Fruit fly (Drosophila melanogaster): ENCODE measurements around the gene Yp3.
A peak's percentile ranks its signal among the peaks of the same experiment; 100 is the strongest.

Gene Yp3

DNA sequence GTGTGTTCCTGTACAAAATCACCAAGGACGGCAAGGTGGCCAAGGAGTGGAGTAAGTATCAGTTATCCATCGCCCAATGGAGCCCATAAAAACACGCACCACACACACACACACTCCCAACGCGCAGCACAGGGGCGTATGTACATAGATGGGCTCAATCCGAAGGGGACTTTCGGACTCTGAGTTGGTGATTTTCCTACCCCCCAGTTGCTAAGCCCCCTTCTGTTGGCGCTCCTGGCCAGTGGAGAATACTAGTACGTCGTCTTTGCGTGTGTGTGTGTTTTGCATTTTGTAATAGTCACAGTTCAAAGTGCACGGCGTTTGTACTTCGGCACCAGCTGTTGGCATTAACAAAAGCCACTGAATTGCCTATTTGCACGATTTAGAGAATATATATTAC lies 19.3 kb upstream of the Yp3 start (continued):
- TF ChIP-seq Lhr (GFP tag; optimal IDR thresholded peaks at IDR 0.05): no peak
- TF ChIP-seq CG10209 (GFP tag; optimal IDR thresholded peaks at IDR 0.05): peak; percentile 70
- TF ChIP-seq Tbp (GFP tag; optimal IDR thresholded peaks at IDR 0.05): no peak
- peak; percentile 71 for TF ChIP-seq Optix (GFP tag; IDR thresholded peaks at IDR 0.05)
- TF ChIP-seq ems (GFP tag; optimal IDR thresholded peaks at IDR 0.05): peak; percentile 42
- no peak for TF ChIP-seq CG14860 (GFP tag; IDR thresholded peaks at IDR 0.05; ENCODE audit: partially characterized antibody)
- TF ChIP-seq Mad (GFP tag; optimal IDR thresholded peaks at IDR 0.05): peak; percentile 82
- peak; percentile 45 for TF ChIP-seq CG15011 (GFP tag; optimal IDR thresholded peaks at IDR 0.05)
- peak; percentile 3 for TF ChIP-seq CG9727 (GFP tag; optimal IDR thresholded peaks at IDR 0.05)
- peak; percentile 78 for TF ChIP-seq ash1 (GFP tag; optimal IDR thresholded peaks at IDR 0.05)
- peak; percentile 57 for TF ChIP-seq CG31224 (GFP tag; IDR thresholded peaks at IDR 0.05)
- TF ChIP-seq CG8924 (tag; optimal IDR thresholded peaks at IDR 0.05): peak; percentile 61
- TF ChIP-seq Neu2 (GFP tag; optimal IDR thresholded peaks at IDR 0.05; ENCODE audit: borderline replicate concordance): no peak
- peak; percentile 69 to 89 for TF ChIP-seq dpn (GFP tag; optimal IDR thresholded peaks at IDR 0.05)
- peak; percentile 63 for TF ChIP-seq Six4 (GFP tag; optimal IDR thresholded peaks at IDR 0.05)
- TF ChIP-seq CG18476 (GFP tag; optimal IDR thresholded peaks at IDR 0.05): peak; percentile 25
- peak; percentile 92 for TF ChIP-seq Antp (GFP tag; optimal IDR thresholded peaks at IDR 0.05)
- TF ChIP-seq sr (GFP tag; IDR thresholded peaks at IDR 0.05): peak; percentile 59; the same call in 1 of the 3 replicates
- peak; percentile 15 for TF ChIP-seq CG2202 (tag; optimal IDR thresholded peaks at IDR 0.05)
- TF ChIP-seq org-1 (GFP tag; optimal IDR thresholded peaks at IDR 0.05): peak; percentile 44
- no peak for TF ChIP-seq Kr (GFP tag; optimal IDR thresholded peaks at IDR 0.05)
- peak; percentile 66 for TF ChIP-seq fu2 (GFP tag; optimal IDR thresholded peaks at IDR 0.05)
- peak; percentile 83 for TF ChIP-seq pum (GFP tag; optimal IDR thresholded peaks at IDR 0.05)
- TF ChIP-seq Bteb2 (GFP tag; optimal IDR thresholded peaks at IDR 0.05): peak; percentile 56
- TF ChIP-seq chif (GFP tag; optimal IDR thresholded peaks at IDR 0.05): peak; percentile 67 to 80
- peak; percentile 79 for TF ChIP-seq CG7372 (GFP tag; IDR thresholded peaks at IDR 0.05)
- TF ChIP-seq CG11504 (tag; optimal IDR thresholded peaks at IDR 0.05): peak; percentile 80
- peak; percentile 46 for TF ChIP-seq dmrt11E (tag; optimal IDR thresholded peaks at IDR 0.05)
- TF ChIP-seq CG1233 (GFP tag; optimal IDR thresholded peaks at IDR 0.05): peak; percentile 56
- peak; percentile 34 for TF ChIP-seq eyg (GFP tag; optimal IDR thresholded peaks at IDR 0.05)
- TF ChIP-seq Dip2 (GFP tag; IDR thresholded peaks at IDR 0.05): no peak
- TF ChIP-seq Side (GFP tag; optimal IDR thresholded peaks at IDR 0.05): peak; percentile 80
- TF ChIP-seq peb (GFP tag; IDR thresholded peaks at IDR 0.05): peak; percentile 66; the same call in 1 of the 2 replicates
- TF ChIP-seq run (tag; optimal IDR thresholded peaks at IDR 0.05): no peak
- peak; percentile 21 for TF ChIP-seq CG33557 (GFP tag; optimal IDR thresholded peaks at IDR 0.05)
- peak; percentile 83 for TF ChIP-seq CHES-1-like (GFP tag; optimal IDR thresholded peaks at IDR 0.05)
- peak; percentile 36; the same call in 1 of the 2 replicates for TF ChIP-seq CG43689 (GFP tag; IDR thresholded peaks at IDR 0.05)
- TF ChIP-seq kni (GFP tag; optimal IDR thresholded peaks at IDR 0.05): no peak
- peak; percentile 54 for TF ChIP-seq Hand (GFP tag; optimal IDR thresholded peaks at IDR 0.05)
- TF ChIP-seq CG10321 (GFP tag; IDR thresholded peaks at IDR 0.05): no peak
- peak; percentile 70 for TF ChIP-seq seq (GFP tag; IDR thresholded peaks at IDR 0.05)
- TF ChIP-seq gt (GFP tag; IDR thresholded peaks at IDR 0.05): peak; percentile 51; the same call in 1 of the 2 replicates
- TF ChIP-seq CkIIα-i1 (GFP tag; IDR thresholded peaks at IDR 0.05): no peak
- TF ChIP-seq sima (GFP tag; optimal IDR thresholded peaks at IDR 0.05): no peak
- no peak for TF ChIP-seq Dp (GFP tag; optimal IDR thresholded peaks at IDR 0.05)
- TF ChIP-seq Bdp1 (GFP tag; optimal IDR thresholded peaks at IDR 0.05): peak; percentile 49
- TF ChIP-seq CG18619 (GFP tag; optimal IDR thresholded peaks at IDR 0.05): peak; percentile 77
- TF ChIP-seq Elba2 (GFP tag; optimal IDR thresholded peaks at IDR 0.05): no peak
- TF ChIP-seq pita (GFP tag; optimal IDR thresholded peaks at IDR 0.05): no peak
- peak; percentile 74 for TF ChIP-seq bowl (GFP tag; IDR thresholded peaks at IDR 0.05)
- peak; percentile 55; the same call in 1 of the 2 replicates for TF ChIP-seq sens-2 (GFP tag; IDR thresholded peaks at IDR 0.05)
